Fruit fly (Drosophila melanogaster) whole organism, embryonic: ENCODE results near the gene Rlb1.

ENCODE experiments used
- Ada2b ChIP-seq: fragments of 200-800 bp; sonication (Bioruptor generic); IDR thresholded peaks from 2 replicates; pipeline ENCODE4 v1.3.6; 2022; ENCODE audit warnings: missing biosample characterization, missing genetic modification characterization
- CG11398 ChIP-seq: fragments of 200-800 bp; sonication (Bioruptor generic); optimal IDR thresholded peaks from 2 replicates; lab custom pipeline; 2016; ENCODE audit warnings: missing biosample characterization, missing genetic modification characterization
- CG12219 ChIP-seq: fragments of 200-800 bp; sonication (Bioruptor generic); optimal IDR thresholded peaks from 3 replicates; lab custom pipeline; 2018; ENCODE audit warnings: missing biosample characterization, mild to moderate bottlenecking, missing genetic modification characterization
- CG13624 ChIP-seq: fragments of 200-800 bp; sonication (Bioruptor generic); optimal IDR thresholded peaks from 2 replicates; lab custom pipeline; 2016; ENCODE audit warnings: missing biosample characterization, missing genetic modification characterization
- CG14965 ChIP-seq: fragments of 200-800 bp; sonication (Bioruptor generic); optimal IDR thresholded peaks from 2 replicates; lab custom pipeline; 2016; ENCODE audit warnings: missing biosample characterization, missing genetic modification characterization, borderline replicate concordance
- CG15696 ChIP-seq: fragments of 200-800 bp; sonication (Bioruptor generic); optimal IDR thresholded peaks from 2 replicates; lab custom pipeline; 2019; ENCODE audit warnings: missing biosample characterization, mild to moderate bottlenecking, missing genetic modification characterization, moderate library complexity
- CG17361 ChIP-seq: fragments of 200-800 bp; sonication (Bioruptor generic); IDR thresholded peaks from 3 replicates; pipeline ENCODE4 v1.3.6; 2022; ENCODE audit warnings: missing biosample characterization, missing genetic modification characterization
- CG17385 ChIP-seq: fragments of 200-800 bp; sonication (Bioruptor generic); optimal IDR thresholded peaks from 3 replicates; lab custom pipeline; 2018; ENCODE audit warnings: missing biosample characterization, mild to moderate bottlenecking, missing genetic modification characterization
- CG17568 ChIP-seq: fragments of 200-800 bp; sonication (Bioruptor generic); optimal IDR thresholded peaks from 2 replicates; lab custom pipeline; 2018; ENCODE audit warnings: missing biosample characterization, mild to moderate bottlenecking, missing genetic modification characterization, moderate library complexity
- CG2712 ChIP-seq: fragments of 200-800 bp; optimal IDR thresholded peaks from 3 replicates; lab custom pipeline; 2019; ENCODE audit warnings: missing biosample characterization, mild to moderate bottlenecking, missing genetic modification characterization, moderate library complexity
- CG31224 ChIP-seq: fragments of 200-800 bp; sonication (Bioruptor generic); IDR thresholded peaks from 2 replicates; pipeline ENCODE4 v1.3.6; 2022; ENCODE audit warnings: missing biosample characterization, missing genetic modification characterization
- CG31365 ChIP-seq: fragments of 200-800 bp; sonication (Bioruptor generic); optimal IDR thresholded peaks from 2 replicates; lab custom pipeline; 2018; ENCODE audit warnings: missing biosample characterization, mild to moderate bottlenecking, missing genetic modification characterization
- CG3163 ChIP-seq: fragments of 200-800 bp; sonication (Bioruptor generic); optimal IDR thresholded peaks from 3 replicates; lab custom pipeline; 2016; ENCODE audit warnings: missing biosample characterization, missing genetic modification characterization
- CG4730 ChIP-seq: fragments of 200-800 bp; sonication (Bioruptor generic); IDR thresholded peaks from 2 replicates; pipeline ENCODE4 v1.3.6; 2022; ENCODE audit warnings: missing biosample characterization, missing genetic modification characterization
- CG5180 ChIP-seq: fragments of 200-800 bp; sonication (Bioruptor generic); optimal IDR thresholded peaks from 3 replicates; lab custom pipeline; 2017; ENCODE audit warnings: missing biosample characterization, missing genetic modification characterization, mild to moderate bottlenecking, moderate library complexity, missing genetic modification reagents
- CG7556 ChIP-seq: fragments of 200-800 bp; sonication (Bioruptor generic); optimal IDR thresholded peaks from 2 replicates; lab custom pipeline; 2017; ENCODE audit warnings: missing biosample characterization, mild to moderate bottlenecking, missing genetic modification characterization
- CG7963 ChIP-seq: fragments of 200-800 bp; sonication (Bioruptor generic); IDR thresholded peaks from 3 replicates; pipeline ENCODE4 v1.3.6; 2022; ENCODE audit warnings: missing biosample characterization, missing genetic modification characterization; ENCODE audit not compliant: partially characterized antibody
- D19A ChIP-seq: fragments of 200-800 bp; optimal IDR thresholded peaks from 3 replicates; lab custom pipeline; 2019; ENCODE audit warnings: missing biosample characterization, mild to moderate bottlenecking, missing genetic modification characterization, moderate library complexity
- Doc2 ChIP-seq: fragments of 200-800 bp; sonication (Bioruptor generic); IDR thresholded peaks from 2 replicates; pipeline ENCODE4 v1.3.6; 2022; ENCODE audit warnings: missing biosample characterization, missing genetic modification characterization
- Dp ChIP-seq: fragments of 200-800 bp; sonication (Bioruptor generic); optimal IDR thresholded peaks from 2 replicates; lab custom pipeline; 2018; ENCODE audit warnings: missing biosample characterization, mild to moderate bottlenecking, missing genetic modification characterization, moderate library complexity
- Ets97D ChIP-seq: fragments of 200-800 bp; sonication (Bioruptor generic); optimal IDR thresholded peaks from 3 replicates; lab custom pipeline; 2016; ENCODE audit warnings: missing biosample characterization, missing genetic modification characterization
- GATAe ChIP-seq: fragments of 200-800 bp; sonication (Bioruptor generic); conservative IDR thresholded peaks from 2 replicates; pipeline ENCODE4 v1.3.6; 2022; ENCODE audit warnings: missing biosample characterization, missing genetic modification characterization
- HLH54F ChIP-seq: fragments of 200-800 bp; sonication (Bioruptor generic); optimal IDR thresholded peaks from 3 replicates; lab custom pipeline; 2016; ENCODE audit warnings: missing biosample characterization, missing genetic modification characterization
- NfI ChIP-seq: fragments of 200-800 bp; sonication (Bioruptor generic); optimal IDR thresholded peaks from 3 replicates; lab custom pipeline; 2018; ENCODE audit warnings: missing biosample characterization, mild to moderate bottlenecking, missing genetic modification characterization, moderate library complexity
- TFAM ChIP-seq: fragments of 200-800 bp; sonication (Bioruptor generic); optimal IDR thresholded peaks from 2 replicates; lab custom pipeline; 2017; ENCODE audit warnings: missing biosample characterization, missing genetic modification characterization, inconsistent platforms
- Taf1 ChIP-seq: fragments of 200-800 bp; sonication (Bioruptor generic); IDR thresholded peaks from 2 replicates; pipeline ENCODE4 v1.3.6; 2022; ENCODE audit warnings: missing biosample characterization, missing genetic modification characterization
- amos ChIP-seq: fragments of 200-800 bp; sonication (Bioruptor generic); IDR thresholded peaks from 2 replicates; pipeline ENCODE4 v1.3.6; 2022; ENCODE audit warnings: missing biosample characterization, missing genetic modification characterization; ENCODE audit not compliant: partially characterized antibody
- ato ChIP-seq: fragments of 200-800 bp; sonication (Bioruptor generic); IDR thresholded peaks from 2 replicates; pipeline ENCODE4 v1.3.6; 2022; ENCODE audit warnings: missing biosample characterization, missing genetic modification characterization; ENCODE audit not compliant: partially characterized antibody
- bbx ChIP-seq: fragments of 200-800 bp; sonication (Bioruptor generic); IDR thresholded peaks from 2 replicates; pipeline ENCODE4 v1.3.6; 2022; ENCODE audit warnings: missing biosample characterization, missing genetic modification characterization; ENCODE audit not compliant: partially characterized antibody
- cg ChIP-seq: fragments of 200-800 bp; sonication (Bioruptor generic); optimal IDR thresholded peaks from 3 replicates; lab custom pipeline; 2019; ENCODE audit warnings: missing biosample characterization, mild to moderate bottlenecking, missing genetic modification characterization, moderate library complexity
- dm ChIP-seq: fragments of 200-800 bp; sonication (Bioruptor generic); optimal IDR thresholded peaks from 3 replicates; lab custom pipeline; 2016; ENCODE audit warnings: missing biosample characterization, missing genetic modification characterization
- emc ChIP-seq: fragments of 200-800 bp; sonication (Bioruptor generic); optimal IDR thresholded peaks from 2 replicates; lab custom pipeline; 2016; ENCODE audit warnings: missing biosample characterization, missing genetic modification characterization
- eyg ChIP-seq: fragments of 200-800 bp; sonication (Bioruptor generic); optimal IDR thresholded peaks from 3 replicates; lab custom pipeline; 2016; ENCODE audit warnings: missing biosample characterization, missing genetic modification characterization
- fru ChIP-seq: fragments of >200 bp; optimal IDR thresholded peaks from 2 replicates; lab custom pipeline; 2017
- fu2 ChIP-seq: fragments of 200-800 bp; sonication (Bioruptor generic); optimal IDR thresholded peaks from 2 replicates; lab custom pipeline; 2016; ENCODE audit warnings: missing biosample characterization, missing genetic modification characterization
- gem ChIP-seq: fragments of 200-800 bp; sonication (Bioruptor generic); optimal IDR thresholded peaks from 2 replicates; lab custom pipeline; 2019; ENCODE audit warnings: missing biosample characterization, mild to moderate bottlenecking, missing genetic modification characterization, moderate library complexity
- hb ChIP-seq: fragments of 200-800 bp; sonication (Bioruptor generic); IDR thresholded peaks from 3 replicates; pipeline ENCODE4 v1.3.6; 2022; ENCODE audit warnings: missing biosample characterization, missing genetic modification characterization; ENCODE audit not compliant: partially characterized antibody
- lmd ChIP-seq: fragments of 200-800 bp; sonication (Bioruptor generic); IDR thresholded peaks from 2 replicates; pipeline ENCODE4 v1.3.6; 2022; ENCODE audit warnings: missing biosample characterization, missing genetic modification characterization
- luna ChIP-seq: fragments of 200-800 bp; sonication (Bioruptor generic); optimal IDR thresholded peaks from 2 replicates; lab custom pipeline; 2016; ENCODE audit warnings: missing biosample characterization, missing genetic modification characterization
- nom ChIP-seq: fragments of 200-800 bp; sonication (Bioruptor generic); optimal IDR thresholded peaks from 2 replicates; lab custom pipeline; 2017; ENCODE audit warnings: missing biosample characterization, missing genetic modification characterization, mild to moderate bottlenecking, moderate library complexity, missing genetic modification reagents
- oc ChIP-seq: fragments of 200-800 bp; sonication (Bioruptor generic); optimal IDR thresholded peaks from 2 replicates; lab custom pipeline; 2018; ENCODE audit warnings: missing biosample characterization, mild to moderate bottlenecking, missing genetic modification characterization, moderate library complexity
- org-1 ChIP-seq: fragments of 200-800 bp; sonication (Bioruptor generic); optimal IDR thresholded peaks from 2 replicates; lab custom pipeline; 2017; ENCODE audit warnings: missing biosample characterization, missing genetic modification characterization
- p53 ChIP-seq: fragments of 200-800 bp; sonication (Bioruptor generic); optimal IDR thresholded peaks from 2 replicates; lab custom pipeline; 2016; ENCODE audit warnings: missing biosample characterization, missing genetic modification characterization
- peb ChIP-seq: fragments of 200-800 bp; sonication (Bioruptor generic); IDR thresholded peaks from 2 replicates; pipeline ENCODE4 v1.3.6; 2022; ENCODE audit warnings: missing biosample characterization, missing genetic modification characterization
- phol ChIP-seq: fragments of 200-800 bp; sonication (Bioruptor generic); optimal IDR thresholded peaks from 3 replicates; lab custom pipeline; 2018; ENCODE audit warnings: missing biosample characterization, mild to moderate bottlenecking, missing genetic modification characterization, moderate library complexity
- salm ChIP-seq: fragments of 200-800 bp; sonication (Bioruptor generic); optimal IDR thresholded peaks from 2 replicates; lab custom pipeline; 2018; ENCODE audit warnings: missing biosample characterization, mild to moderate bottlenecking, missing genetic modification characterization
- sqz ChIP-seq: fragments of 200-800 bp; sonication (Bioruptor generic); optimal IDR thresholded peaks from 3 replicates; lab custom pipeline; 2018; ENCODE audit warnings: missing biosample characterization, mild to moderate bottlenecking, missing genetic modification characterization
- ssp ChIP-seq: fragments of 200-800 bp; sonication (Bioruptor generic); IDR thresholded peaks from 2 replicates; pipeline ENCODE4 v1.3.6; 2022; ENCODE audit warnings: missing biosample characterization, missing genetic modification characterization
- vvl ChIP-seq: fragments of 200-800 bp; sonication (Bioruptor generic); IDR thresholded peaks from 2 replicates; pipeline ENCODE4 v1.3.6; 2022; ENCODE audit warnings: missing biosample characterization, missing genetic modification characterization

Gene Rlb1

DNA sequence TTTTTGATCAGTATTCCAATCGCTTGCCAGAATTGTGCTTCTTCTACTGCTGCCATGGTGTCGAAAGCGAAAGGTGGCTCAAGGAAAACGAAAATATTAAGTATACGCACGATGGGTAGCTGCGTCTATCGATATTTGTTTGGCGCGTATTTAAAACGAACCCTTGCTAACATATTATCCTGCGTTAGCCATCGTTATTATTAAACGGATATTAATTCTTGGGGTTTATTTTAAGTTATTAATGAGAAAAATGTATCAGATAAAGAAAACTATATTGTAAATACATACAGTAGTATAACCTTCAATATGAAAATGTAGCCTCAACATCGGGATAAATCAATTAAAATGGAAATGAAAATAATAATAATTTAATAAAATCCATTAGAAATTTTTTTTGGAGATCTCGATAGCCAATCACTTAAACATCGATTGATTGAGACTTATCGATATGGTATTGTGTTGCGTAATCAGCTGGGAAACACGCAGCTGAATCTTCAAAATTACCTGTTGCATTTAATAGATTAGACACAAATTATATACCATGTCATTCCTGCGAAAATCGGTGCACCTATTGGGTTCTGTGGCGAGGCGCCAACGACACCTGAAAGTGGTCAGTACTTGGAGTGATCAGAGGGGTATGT lies 42.3 kb downstream of the Rlb1 start, which contains the start of the genes CG9386 and BckdhA (continued):
- TF ChIP-seq ato (GFP tag; lab: Robert Waterston, UW) (peak; percentile 56; the same call in 1 of the 2 replicates), HLH54F (GFP tag; lab: Kevin White, UChicago) (peak; percentile 60), salm (tag; lab: Kevin White, UChicago) (no peak), NfI (GFP tag; lab: Kevin White, UChicago) (peak; percentile 63), fru (lab: Kevin White, UChicago) (no peak), org-1 (GFP tag; lab: Kevin White, UChicago) (no peak), TFAM (GFP tag; lab: Kevin White, UChicago) (no peak), CG4730 (GFP tag; lab: Robert Waterston, UW) (no peak), hb (GFP tag; lab: Robert Waterston, UW) (peak; percentile 67; the same call in 2 of the 3 replicates), Taf1 (GFP tag; lab: Robert Waterston, UW) (0 out of 2 replicates have a peak, but pooled peaks have one; percentile 24), CG31224 (GFP tag; lab: Robert Waterston, UW) (no peak), bbx (peak; percentile 41; the same call in 1 of the 2 replicates), oc (tag; lab: Kevin White, UChicago) (no peak), p53 (no peak), fu2 (GFP tag; lab: Kevin White, UChicago) (peak; percentile 46), CG2712 (peak; percentile 64), Ada2b (GFP tag; lab: Robert Waterston, UW) (peak; percentile 43; the same call in 1 of the 2 replicates), lmd (GFP tag; lab: Robert Waterston, UW) (peak; percentile 48; the same call in 1 of the 2 replicates), CG12219 (no peak), peb (0 out of 2 replicates have a peak, but pooled peaks have one; percentile 38), cg (GFP tag; lab: Kevin White, UChicago) (no peak), CG15696 (peak; percentile 38), eyg (no peak), CG17385 (peak; percentile 93), Dp (GFP tag; lab: Kevin White, UChicago) (peak; percentile 77), emc (GFP tag; lab: Kevin White, UChicago) (no peak), nom (GFP tag; lab: Kevin White, UChicago) (no peak), ssp (GFP tag; lab: Robert Waterston, UW) (peak; percentile 20; the same call in 1 of the 2 replicates), Ets97D (GFP tag; lab: Kevin White, UChicago) (peak; percentile 35), CG14965 (GFP tag; lab: Kevin White, UChicago) (no peak), phol (tag; lab: Kevin White, UChicago) (peak; percentile 60), CG17568 (GFP tag; lab: Kevin White, UChicago) (no peak), CG31365 (no peak), CG3163 (GFP tag; lab: Kevin White, UChicago) (peak; percentile 14), dm (GFP tag; lab: Kevin White, UChicago) (peak; percentile 61), gem (tag; lab: Kevin White, UChicago) (peak; percentile 66), luna (GFP tag; lab: Kevin White, UChicago) (no peak), vvl (GFP tag; lab: Robert Waterston, UW) (peak; percentile 74), CG5180 (GFP tag; lab: Kevin White, UChicago) (no peak), CG7963 (GFP tag; lab: Robert Waterston, UW) (no peak), GATAe (GFP tag; lab: Robert Waterston, UW) (no peak), CG7556 (peak; percentile 42), Doc2 (GFP tag; lab: Robert Waterston, UW) (no peak), sqz (GFP tag; lab: Kevin White, UChicago) (no peak), CG11398 (GFP tag; lab: Kevin White, UChicago) (no peak), amos (peak; percentile 67; the same call in 1 of the 2 replicates), CG17361 (peak; percentile 74; the same call in 2 of the 3 replicates), CG13624 (peak; percentile 68), D19A (peak; percentile 38)
